Worm (Caenorhabditis elegans): Measurements from ENCODE around the gene K08E5.1.

Gene K08E5.1

DNA sequence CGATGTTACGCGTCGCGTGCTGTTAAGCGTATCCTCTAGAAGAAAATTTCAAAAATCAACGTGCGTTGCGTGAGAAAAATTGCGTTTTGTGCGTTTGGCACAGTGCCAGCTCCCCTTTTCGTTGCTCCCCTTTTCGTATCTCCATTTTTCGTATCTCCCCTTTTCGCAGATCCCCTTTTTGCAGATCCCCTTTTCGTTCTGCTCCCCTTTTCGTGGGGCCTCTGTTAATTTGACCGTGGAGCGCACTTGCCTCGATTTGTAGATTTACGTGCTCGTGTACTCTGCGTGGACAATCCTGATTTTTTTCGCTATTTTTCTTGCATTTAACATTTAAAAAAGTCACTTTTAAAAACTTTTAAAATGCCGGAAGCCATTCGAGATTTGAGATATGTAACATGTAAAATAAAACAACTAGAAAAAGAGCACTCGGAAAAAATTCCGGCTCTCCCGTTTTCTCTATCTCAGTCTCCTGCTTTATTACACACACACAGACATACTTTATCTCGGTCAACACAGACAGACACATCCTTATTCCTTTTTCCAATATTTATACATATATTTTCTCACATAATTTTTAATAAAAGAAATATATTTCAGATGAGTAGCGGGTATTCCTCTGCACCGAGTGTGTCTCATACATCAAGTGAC lies 22.9 kb downstream of the K08E5.1 start, which contains the start of gene ttll-4 (continued):
- no peak for TF ChIP-seq ceh-9 (tag; optimal IDR thresholded peaks at IDR 0.05)
- TF ChIP-seq elt-2 (tag; optimal IDR thresholded peaks at IDR 0.05) = no peak
- peak; percentile 90 for TF ChIP-seq ceh-14 (tag; optimal IDR thresholded peaks at IDR 0.05)
- no peak for TF ChIP-seq fkh-10 (GFP tag; optimal IDR thresholded peaks at IDR 0.05)
- TF ChIP-seq unc-42 (tag; optimal IDR thresholded peaks at IDR 0.05) = peak; percentile 89
- no peak for TF ChIP-seq sox-2 (GFP tag; IDR thresholded peaks at IDR 0.05)
- no peak for TF ChIP-seq elt-4 (tag; optimal IDR thresholded peaks at IDR 0.05)
- no peak for TF ChIP-seq eyg-1 (tag; optimal IDR thresholded peaks at IDR 0.05)
- no peak for TF ChIP-seq Y22D7AL.16 (tag; optimal IDR thresholded peaks at IDR 0.05)
- TF ChIP-seq pqm-1 (tag; optimal IDR thresholded peaks at IDR 0.05) = peak; percentile 12
- no peak for TF ChIP-seq pax-1 (tag; optimal IDR thresholded peaks at IDR 0.05)
- peak; percentile 71 for TF ChIP-seq hlh-8 (tag; optimal IDR thresholded peaks at IDR 0.05)
- peak; percentile 15 for TF ChIP-seq ceh-19 (GFP tag; optimal IDR thresholded peaks at IDR 0.05)
- peak; percentile 58 for TF ChIP-seq ahr-1 (tag; optimal IDR thresholded peaks at IDR 0.05)
- no peak for TF ChIP-seq che-1 (tag; optimal IDR thresholded peaks at IDR 0.05)
- TF ChIP-seq pag-3 (tag; optimal IDR thresholded peaks at IDR 0.05; ENCODE audit: borderline replicate concordance) = peak; percentile 78
- TF ChIP-seq T23F11.4 (GFP tag; optimal IDR thresholded peaks at IDR 0.05) = no peak
- peak; percentile 96 for TF ChIP-seq ceh-31 (tag; optimal IDR thresholded peaks at IDR 0.05)
- TF ChIP-seq ztf-16 (tag; optimal IDR thresholded peaks at IDR 0.05) = no peak
- peak; percentile 91 for TF ChIP-seq rnt-1 (tag; optimal IDR thresholded peaks at IDR 0.05)
- peak; percentile 9 for TF ChIP-seq gmeb-2 (tag; optimal IDR thresholded peaks at IDR 0.05)
- TF ChIP-seq ets-4 (tag; optimal IDR thresholded peaks at IDR 0.05) = peak; percentile 63
- peak; percentile 86 for TF ChIP-seq C08G9.2 (tag; optimal IDR thresholded peaks at IDR 0.05)
- TF ChIP-seq hlh-30 (tag; optimal IDR thresholded peaks at IDR 0.05; ENCODE audit: insufficient read depth) = no peak
- peak; percentile 79 for TF ChIP-seq mec-3 (tag; optimal IDR thresholded peaks at IDR 0.05; ENCODE audit: borderline replicate concordance)
- TF ChIP-seq K02D7.2 (tag; optimal IDR thresholded peaks at IDR 0.05) = no peak
- TF ChIP-seq ceh-24 (tag; optimal IDR thresholded peaks at IDR 0.05) = no peak
- no peak for TF ChIP-seq pha-4 (tag; optimal IDR thresholded peaks at IDR 0.05)
- TF ChIP-seq pros-1 (tag; optimal IDR thresholded peaks at IDR 0.05) = no peak

DNA sequence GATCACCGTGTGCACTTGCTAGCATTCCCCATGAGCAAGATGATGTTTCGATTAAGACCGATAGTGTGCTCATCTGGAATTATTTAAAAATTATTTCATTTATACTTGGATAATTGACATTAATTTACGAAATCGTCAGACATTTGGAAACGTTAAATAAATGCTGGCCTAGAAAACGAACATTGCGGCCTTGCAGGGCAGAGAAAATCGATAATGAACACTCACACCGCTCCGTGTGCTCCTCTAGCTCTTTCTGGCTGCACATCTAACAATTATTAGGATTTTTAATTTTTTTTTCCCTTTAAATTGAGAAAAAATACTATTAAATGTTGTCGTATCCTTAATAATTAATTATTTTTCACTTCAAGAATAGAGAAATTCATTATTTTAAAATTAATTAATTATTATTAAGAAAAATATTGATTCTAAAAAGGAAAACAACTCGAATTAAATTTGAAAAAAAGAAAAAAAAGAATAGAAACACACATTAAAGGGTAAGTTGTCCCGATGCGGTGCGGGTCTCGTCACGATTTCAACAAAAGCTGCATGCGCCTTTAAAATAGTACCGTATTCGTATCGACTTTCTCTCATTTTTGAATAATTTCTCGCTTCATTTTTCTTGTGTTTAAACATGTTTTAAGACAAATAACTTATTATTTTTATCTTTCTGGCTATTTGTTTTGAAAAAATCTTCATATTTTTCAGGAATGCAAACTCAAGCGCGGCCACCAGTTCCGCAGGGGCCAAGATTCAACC lies 26.3 kb downstream of the K08E5.1 start, which contains the start of the genes gtf-2H3 and ham-3:
Gene gtf-2H3 (minus strand): TSS at position 73 of the 756 bp plus-strand sequence.
Gene ham-3 (plus strand): TSS at position 706 of the 756 bp plus-strand sequence.
- TF ChIP-seq nfya-1 (tag; optimal IDR thresholded peaks at IDR 0.05) = no peak
- TF ChIP-seq ceh-48 (tag; optimal IDR thresholded peaks at IDR 0.05) = peak; percentile 90
- no peak for TF ChIP-seq zip-5 (tag; optimal IDR thresholded peaks at IDR 0.05)
- no peak for TF ChIP-seq F13H6.1 (tag; optimal IDR thresholded peaks at IDR 0.05)
- TF ChIP-seq pqm-1 (tag; optimal IDR thresholded peaks at IDR 0.05) = no peak
- peak; percentile 16 for TF ChIP-seq unc-42 (tag; optimal IDR thresholded peaks at IDR 0.05)
- TF ChIP-seq pat-9 (tag; optimal IDR thresholded peaks at IDR 0.05) = no peak
- TF ChIP-seq ceh-31 (tag; optimal IDR thresholded peaks at IDR 0.05) = peak; percentile 28

DNA sequence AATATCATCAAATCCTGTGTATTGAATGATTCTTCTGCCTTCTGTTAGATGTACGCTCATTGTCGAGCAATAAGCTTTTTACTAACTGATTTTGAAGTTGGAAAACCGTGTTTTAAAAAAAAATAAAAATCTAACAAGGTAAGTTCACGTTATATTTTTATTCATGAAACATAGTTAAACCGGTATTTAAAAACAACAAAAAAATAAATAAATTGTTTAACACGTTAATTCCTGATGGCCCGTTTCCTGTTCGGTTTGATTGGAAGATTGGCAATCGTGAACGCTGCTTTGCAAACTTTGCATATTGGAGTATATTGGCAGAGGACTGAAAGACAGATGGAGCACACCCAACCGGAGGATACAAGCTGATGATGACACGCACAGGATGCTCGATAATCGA lies 27.8 kb downstream of the K08E5.1 start, which contains the start of gene ZK1128.3:
Gene ZK1128.3 (minus strand): TSS at position 101 of the 400 bp plus-strand sequence.
- TF ChIP-seq che-1 (tag; optimal IDR thresholded peaks at IDR 0.05) = no peak
- TF ChIP-seq dve-1 (tag; optimal IDR thresholded peaks at IDR 0.05) = no peak
- no peak for TF ChIP-seq pax-1 (tag; optimal IDR thresholded peaks at IDR 0.05)
- TF ChIP-seq T23F11.4 (GFP tag; optimal IDR thresholded peaks at IDR 0.05) = no peak
- TF ChIP-seq npax-4 (tag; optimal IDR thresholded peaks at IDR 0.05) = no peak
- no peak for TF ChIP-seq Y22D7AL.16 (tag; optimal IDR thresholded peaks at IDR 0.05)
- TF ChIP-seq ceh-31 (tag; optimal IDR thresholded peaks at IDR 0.05) = no peak
